Fruit fly (Drosophila melanogaster): ENCODE results near the gene CG12984.

CG12984 gene

DNA sequence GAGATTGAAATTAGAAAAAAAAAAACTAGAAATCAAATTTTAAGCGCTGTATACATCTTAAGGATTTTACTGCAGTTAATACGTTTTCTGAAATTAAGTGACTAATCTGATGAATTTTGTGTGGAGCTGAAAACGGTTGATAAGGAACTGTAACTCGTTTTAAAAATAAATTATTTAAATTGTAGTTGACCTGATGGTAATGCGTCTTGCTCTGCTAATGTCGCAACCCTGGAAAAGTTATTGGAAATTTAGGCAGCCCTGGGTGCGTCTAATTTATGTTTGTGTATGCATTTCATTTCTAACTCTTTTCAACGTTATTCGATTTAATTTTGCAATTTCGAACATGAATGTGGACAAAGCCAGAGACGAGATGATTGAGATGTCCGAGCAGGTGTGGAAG lies at the start of gene CG12984:
CG12984 (plus strand) TSS at position 301 of the 400 bp plus-strand sequence.
- TF ChIP-seq CTCF (optimal IDR thresholded peaks at IDR 0.05): no peak
- no peak for TF ChIP-seq CG8478 (optimal IDR thresholded peaks at IDR 0.05)

- TF ChIP-seq CTCF (optimal IDR thresholded peaks at IDR 0.05) (no peak), CG8478 (optimal IDR thresholded peaks at IDR 0.05) (no peak)
Observed at dm6 chr3L:20942076-20942475, 49.4 kb upstream of the CG12984 start.

DNA sequence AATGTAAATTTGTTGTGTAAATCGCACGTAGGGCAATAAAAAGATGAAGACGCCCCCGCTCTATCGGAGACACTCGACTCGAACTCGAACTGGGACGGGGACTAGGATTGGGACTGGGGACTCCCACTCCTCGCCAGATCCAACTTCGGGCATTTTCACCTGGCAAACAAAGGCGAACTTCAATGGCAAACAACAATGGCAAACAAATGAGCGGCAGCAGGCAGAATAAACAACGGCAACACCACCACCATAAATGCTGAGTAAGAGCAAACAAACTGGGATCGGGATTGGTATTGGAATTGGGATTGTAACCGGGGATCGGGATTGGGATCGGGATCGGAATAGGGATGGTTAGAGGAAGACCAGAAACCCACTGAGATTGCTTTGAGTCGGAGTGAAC lies 47.3 kb upstream of the CG12984 start:
- TF ChIP-seq CTCF (optimal IDR thresholded peaks at IDR 0.05) (no peak), CG8478 (optimal IDR thresholded peaks at IDR 0.05) (no peak)

DNA sequence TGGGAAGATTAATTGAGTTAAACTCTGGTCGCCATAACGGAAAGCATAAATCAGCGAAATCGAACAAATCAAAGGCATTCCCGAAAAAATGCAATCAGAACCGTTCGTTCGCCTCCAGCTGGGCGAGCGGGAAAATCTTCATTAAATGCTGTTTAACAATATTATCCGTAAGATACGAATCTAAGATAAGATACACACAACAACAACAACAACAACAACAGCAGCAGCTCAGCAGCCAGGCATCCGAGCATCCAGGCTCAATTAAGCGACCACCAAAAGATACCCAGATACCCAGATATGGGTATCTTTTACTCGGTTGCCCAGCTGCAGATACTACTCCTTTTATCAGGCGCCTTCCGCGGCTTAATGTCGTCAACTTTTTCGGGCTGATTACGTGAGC lies 45.4 kb upstream of the CG12984 start:
- TF ChIP-seq CG8478 (optimal IDR thresholded peaks at IDR 0.05): no peak
- TF ChIP-seq CTCF (optimal IDR thresholded peaks at IDR 0.05): no peak

DNA sequence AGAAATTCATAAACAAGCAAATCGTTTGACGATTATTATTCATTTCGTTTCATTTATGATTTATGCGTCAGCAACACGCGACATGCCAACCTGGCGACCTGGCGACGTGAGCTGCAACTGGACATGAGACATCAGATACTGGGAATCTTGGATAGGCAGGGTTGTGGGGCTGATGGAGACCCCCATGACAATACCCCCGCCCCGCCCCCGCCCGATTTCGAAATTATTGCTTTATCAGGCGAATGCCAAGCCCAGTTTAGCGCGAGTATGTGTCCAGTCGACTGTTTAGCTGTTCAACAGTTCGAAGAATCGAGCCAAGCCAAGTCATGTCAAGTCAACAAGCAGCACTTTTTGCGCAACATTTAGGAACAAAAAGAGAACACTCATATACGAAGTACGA lies 44.5 kb upstream of the CG12984 start:
- TF ChIP-seq CTCF (optimal IDR thresholded peaks at IDR 0.05): no peak

dm6 chr3L:20948404-20948803 lies 43.1 kb upstream of the CG12984 start:
- no peak for TF ChIP-seq CTCF (optimal IDR thresholded peaks at IDR 0.05)
- TF ChIP-seq CG8478 (optimal IDR thresholded peaks at IDR 0.05): no peak

DNA sequence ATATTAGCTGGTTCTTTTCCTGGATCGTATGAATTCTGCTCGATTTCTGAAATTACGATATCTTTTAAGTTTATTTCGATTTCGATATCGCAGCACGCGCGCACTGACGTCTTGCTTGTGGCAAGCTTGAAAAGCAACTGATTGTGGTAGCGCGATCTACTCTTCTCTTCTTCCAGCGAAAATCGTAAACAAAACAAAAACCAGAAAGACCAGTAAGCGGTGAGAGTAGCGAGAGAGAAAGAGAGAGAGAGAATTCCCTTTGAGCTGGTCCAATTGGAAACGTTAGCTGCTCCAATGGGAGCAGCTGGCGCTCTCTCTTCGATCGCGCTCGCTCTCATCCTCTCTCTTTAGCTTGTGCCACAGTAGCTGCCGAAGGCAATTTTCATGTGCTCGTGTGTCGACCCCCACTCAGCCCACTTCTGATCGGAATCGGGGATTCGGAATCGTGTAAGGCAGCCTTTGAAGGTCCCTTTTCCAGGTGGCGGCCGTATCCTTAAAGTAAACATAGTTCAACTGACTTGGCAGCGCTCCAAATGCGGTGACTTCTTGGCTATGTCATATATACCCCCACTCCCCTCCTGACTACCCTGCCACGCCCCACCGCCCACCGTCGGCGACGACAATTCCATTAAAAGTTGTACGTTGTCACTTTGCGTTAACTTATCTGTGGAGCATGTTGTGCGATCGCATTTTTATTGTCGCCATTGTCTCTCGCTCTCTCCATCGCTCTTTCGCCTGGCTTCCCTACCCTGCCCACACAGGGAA lies 41.9 kb upstream of the CG12984 start, which contains the start of gene fng:
fng (minus strand) TSS at position 142 of the 765 bp plus-strand sequence.
- no peak for TF ChIP-seq CG8478 (optimal IDR thresholded peaks at IDR 0.05)

DNA sequence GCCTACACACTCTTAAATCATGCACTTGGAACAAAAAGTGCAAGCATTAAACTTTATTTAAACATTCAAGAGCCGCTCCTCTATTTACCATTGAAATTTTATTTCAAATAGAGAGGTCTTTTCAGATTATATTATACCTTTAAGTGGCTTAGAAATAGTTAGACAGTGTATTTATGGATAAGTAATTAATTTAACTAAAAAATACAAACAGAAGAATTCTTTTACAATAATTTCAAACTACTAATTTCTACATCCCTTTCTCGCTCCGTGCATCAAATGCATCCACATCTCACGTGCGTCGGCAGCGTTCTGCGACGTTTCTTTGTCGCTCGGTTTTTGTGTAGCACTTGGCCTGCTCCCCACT lies 41.4 kb upstream of the CG12984 start:
- TF ChIP-seq CTCF (optimal IDR thresholded peaks at IDR 0.05) (no peak), CG8478 (optimal IDR thresholded peaks at IDR 0.05) (no peak)

DNA sequence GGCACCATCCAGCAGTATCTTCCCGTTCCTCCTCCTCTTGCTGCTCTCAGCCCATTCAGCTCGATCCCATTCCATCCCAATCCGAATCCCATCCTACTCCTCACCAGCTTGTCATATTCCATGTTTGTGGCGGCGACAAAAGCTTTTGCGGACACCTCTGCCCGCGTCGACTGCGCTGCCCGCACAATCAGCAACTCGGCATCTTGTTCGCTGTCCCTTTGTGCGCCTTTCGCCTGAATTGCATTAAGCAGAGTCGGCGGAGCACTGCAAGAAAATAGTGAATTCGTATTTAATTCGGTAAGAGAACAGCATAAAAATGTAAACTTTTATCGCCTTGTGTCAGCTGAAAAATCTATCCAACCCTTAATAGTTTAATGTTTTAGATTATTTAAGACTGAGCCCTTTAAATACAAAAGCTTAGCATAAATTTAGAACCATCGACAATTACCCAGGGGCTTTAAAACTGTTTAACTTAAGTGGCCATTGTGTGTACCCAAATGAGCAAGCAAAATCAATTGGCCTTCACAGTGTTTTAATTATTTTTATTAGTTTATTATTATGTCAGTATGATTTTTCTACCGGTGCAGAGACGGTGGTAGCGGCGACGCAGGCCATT lies 40.8 kb upstream of the CG12984 start:
- no peak for TF ChIP-seq CTCF (optimal IDR thresholded peaks at IDR 0.05)
- no peak for TF ChIP-seq CG8478 (optimal IDR thresholded peaks at IDR 0.05)

DNA sequence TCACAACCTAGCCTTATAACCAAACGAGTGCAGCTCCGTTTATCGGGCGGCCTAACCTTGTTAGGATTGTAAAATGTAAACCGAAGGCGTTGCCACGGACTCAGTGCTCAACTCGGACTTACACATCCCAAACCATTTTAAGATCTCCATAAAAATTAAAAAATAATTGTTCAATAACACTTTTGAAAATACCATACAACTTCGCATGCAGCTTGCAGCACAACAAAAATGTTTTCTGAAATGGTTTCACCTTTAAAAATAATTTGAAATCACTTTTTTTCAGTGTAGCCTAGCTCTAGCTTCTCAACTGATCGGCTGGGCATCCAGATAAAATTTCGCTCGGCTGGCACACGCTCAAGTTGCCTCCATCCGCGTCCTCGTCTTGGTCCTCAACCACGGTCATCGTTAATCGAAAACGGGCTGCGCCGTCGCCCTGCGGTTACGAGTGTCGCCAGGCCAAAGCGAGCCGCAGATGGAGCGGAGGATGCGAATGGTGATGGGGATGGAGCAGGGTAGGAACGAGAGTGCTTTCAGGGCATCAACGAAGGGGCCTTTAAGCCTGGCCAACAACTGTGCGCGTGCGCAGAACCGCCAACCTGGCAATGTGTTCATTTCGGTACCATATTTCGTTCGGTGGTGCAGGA lies 39.9 kb upstream of the CG12984 start:
- TF ChIP-seq CTCF (optimal IDR thresholded peaks at IDR 0.05): no peak
- TF ChIP-seq CG8478 (optimal IDR thresholded peaks at IDR 0.05): no peak

- no peak for TF ChIP-seq CTCF (optimal IDR thresholded peaks at IDR 0.05)
- TF ChIP-seq CG8478 (optimal IDR thresholded peaks at IDR 0.05): no peak
Observed at dm6 chr3L:20952121-20952487, 39.4 kb upstream of the CG12984 start.

- TF ChIP-seq CG8478 (optimal IDR thresholded peaks at IDR 0.05) (no peak), CTCF (optimal IDR thresholded peaks at IDR 0.05) (no peak)
Observed at dm6 chr3L:20952622-20953618, 38.6 kb upstream of the CG12984 start.

- no peak for TF ChIP-seq CG8478 (optimal IDR thresholded peaks at IDR 0.05)
- no peak for TF ChIP-seq CTCF (optimal IDR thresholded peaks at IDR 0.05)
Observed at dm6 chr3L:20954118-20954517, 37.4 kb upstream of the CG12984 start.

DNA sequence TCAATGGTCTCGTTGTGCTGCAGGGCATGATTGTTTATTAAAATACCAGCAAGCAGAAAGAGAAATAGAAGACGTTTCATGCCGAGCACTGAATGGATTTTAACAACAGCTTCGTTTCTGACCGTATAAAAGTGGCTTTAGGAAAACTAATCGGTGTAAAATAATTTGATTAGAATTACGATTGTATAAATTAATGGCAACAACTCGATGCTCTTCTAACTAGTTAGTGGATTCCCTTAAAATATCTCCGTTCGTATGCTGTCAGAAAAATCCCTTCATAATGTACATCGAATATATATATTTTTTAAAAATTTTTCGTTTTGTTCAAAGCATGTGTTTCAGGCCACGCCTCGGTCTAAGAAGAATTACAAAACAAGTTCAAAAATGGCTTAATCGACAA lies 34.8 kb upstream of the CG12984 start, which contains the start of the genes Sems and CG10588:
Sems (minus strand) TSS at position 101 of the 400 bp plus-strand sequence.
CG10588 (plus strand) TSS at position 285 of the 400 bp plus-strand sequence.
- TF ChIP-seq CTCF (optimal IDR thresholded peaks at IDR 0.05): no peak
- no peak for TF ChIP-seq CG8478 (optimal IDR thresholded peaks at IDR 0.05)

DNA sequence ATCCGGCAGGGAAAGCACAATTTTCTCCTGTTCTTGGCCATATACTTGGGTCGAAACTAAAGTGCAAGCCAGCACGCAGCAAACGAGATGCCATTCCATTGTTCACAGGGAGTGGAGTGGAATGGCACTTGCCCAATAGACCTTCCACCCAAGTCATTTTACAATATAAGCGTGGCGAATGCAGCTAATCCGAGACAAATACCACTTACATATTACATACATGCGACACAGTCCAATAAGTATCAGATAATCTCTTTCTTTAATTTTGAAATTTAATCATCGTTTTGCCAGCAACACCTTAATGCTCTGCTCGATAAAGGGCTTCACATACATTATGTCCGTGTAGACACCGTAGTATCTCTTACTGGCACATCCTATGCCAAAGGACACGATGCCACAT lies 30.2 kb upstream of the CG12984 start, which contains the start of gene CG11037:
CG11037 (minus strand) TSS at position 101 of the 400 bp plus-strand sequence.
- TF ChIP-seq CG8478 (optimal IDR thresholded peaks at IDR 0.05) (no peak), CTCF (optimal IDR thresholded peaks at IDR 0.05) (no peak)

Data from S2 (cell line).